Fruit fly (Drosophila melanogaster): ENCODE measurements around the gene Strip.

DNA sequence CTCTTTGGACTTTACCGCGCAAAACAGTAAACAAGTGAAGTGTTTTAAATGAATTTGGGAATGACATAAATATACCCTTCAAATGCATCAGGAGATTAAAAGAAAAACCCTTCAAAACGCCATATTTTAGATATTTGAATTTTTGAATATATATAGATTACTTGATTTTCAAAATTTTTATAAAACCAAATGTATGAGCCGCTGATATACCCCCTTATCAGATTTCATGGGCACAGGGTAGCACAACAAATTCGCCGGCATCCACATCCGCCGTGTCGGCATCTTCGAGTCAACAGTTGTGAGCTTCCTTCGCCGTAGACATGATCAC is 49.3 kb upstream of the Strip start, which contains the start of gene Ids:
- TF ChIP-seq Crg-1 (GFP tag; optimal IDR thresholded peaks at IDR 0.05) (peak; percentile 9), Clk (GFP tag; optimal IDR thresholded peaks at IDR 0.05) (no peak), CG1620 (GFP tag; optimal IDR thresholded peaks at IDR 0.05) (no peak), CG5204 (GFP tag; optimal IDR thresholded peaks at IDR 0.05) (no peak), Hr96 (GFP tag; optimal IDR thresholded peaks at IDR 0.05) (no peak), ovo (GFP tag; optimal IDR thresholded peaks at IDR 0.05) (no peak), CG33017 (tag; optimal IDR thresholded peaks at IDR 0.05) (peak; percentile 64), CG7101 (tag; optimal IDR thresholded peaks at IDR 0.05) (peak; percentile 50), tj (GFP tag; optimal IDR thresholded peaks at IDR 0.05) (peak; percentile 14), kay (GFP tag; ENCODE audit: borderline replicate concordance) (no peak), toe (GFP tag; optimal IDR thresholded peaks at IDR 0.05) (no peak), pad (GFP tag; optimal IDR thresholded peaks at IDR 0.05) (no peak)

All from whole organism, adult.